Fruit fly (Drosophila melanogaster) whole organism, embryonic: ENCODE data around the gene mRpL4.

ENCODE experiments used
- Aef1 ChIP-seq: fragments of 200-800 bp; sonication (Bioruptor generic); IDR thresholded peaks from 3 replicates; pipeline ENCODE4 v1.3.6; 2022; ENCODE audit warnings: missing biosample characterization, missing genetic modification characterization
- Atf3 ChIP-seq: fragments of 200-800 bp; sonication (Bioruptor generic); optimal IDR thresholded peaks from 3 replicates; lab custom pipeline; 2016; ENCODE audit warnings: missing biosample characterization, missing genetic modification characterization
- B-H2 ChIP-seq: fragments of 200-800 bp; sonication (Bioruptor generic); optimal IDR thresholded peaks from 2 replicates; lab custom pipeline; 2018; ENCODE audit warnings: missing biosample characterization, mild to moderate bottlenecking, missing genetic modification characterization
- CG10431 ChIP-seq: fragments of 200-800 bp; sonication (Bioruptor generic); optimal IDR thresholded peaks from 3 replicates; lab custom pipeline; 2018; ENCODE audit warnings: missing biosample characterization, mild to moderate bottlenecking, missing genetic modification characterization
- CG10462 ChIP-seq: fragments of 200-800 bp; sonication (Bioruptor generic); optimal IDR thresholded peaks from 2 replicates; lab custom pipeline; 2016; ENCODE audit warnings: missing biosample characterization, missing genetic modification characterization
- CG12942 ChIP-seq: fragments of 200-800 bp; sonication (Bioruptor generic); optimal IDR thresholded peaks from 3 replicates; lab custom pipeline; 2016; ENCODE audit warnings: missing biosample characterization, missing genetic modification characterization
- CG1529 ChIP-seq: fragments of 200-800 bp; sonication (Bioruptor generic); optimal IDR thresholded peaks from 3 replicates; lab custom pipeline; 2018; ENCODE audit warnings: missing biosample characterization, missing genetic modification characterization
- CG17328 ChIP-seq: fragments of 200-800 bp; sonication (Bioruptor generic); IDR thresholded peaks from 2 replicates; pipeline ENCODE4 v1.3.6; 2022; ENCODE audit warnings: missing biosample characterization, missing genetic modification characterization
- CG2116 ChIP-seq: fragments of 200-800 bp; sonication (Bioruptor generic); optimal IDR thresholded peaks from 3 replicates; lab custom pipeline; 2018; ENCODE audit warnings: missing biosample characterization, mild to moderate bottlenecking, missing genetic modification characterization
- CG2202 ChIP-seq: fragments of 200-800 bp; sonication (Bioruptor generic); optimal IDR thresholded peaks from 2 replicates; lab custom pipeline; 2018; ENCODE audit warnings: missing biosample characterization, mild to moderate bottlenecking, missing genetic modification characterization
- CG2678 ChIP-seq: fragments of 200-800 bp; sonication (Bioruptor generic); optimal IDR thresholded peaks from 3 replicates; lab custom pipeline; 2019; ENCODE audit warnings: missing biosample characterization, mild to moderate bottlenecking, missing genetic modification characterization, moderate library complexity
- CG31365 ChIP-seq: fragments of 200-800 bp; sonication (Bioruptor generic); optimal IDR thresholded peaks from 2 replicates; lab custom pipeline; 2018; ENCODE audit warnings: missing biosample characterization, mild to moderate bottlenecking, missing genetic modification characterization
- CG32532 ChIP-seq: fragments of 200-800 bp; sonication (Bioruptor generic); IDR thresholded peaks from 2 replicates; pipeline ENCODE4 v1.3.6; 2022; ENCODE audit warnings: missing biosample characterization, missing genetic modification characterization
- CG4282 ChIP-seq: fragments of 200-800 bp; sonication (Bioruptor generic); optimal IDR thresholded peaks from 2 replicates; lab custom pipeline; 2016; ENCODE audit warnings: missing biosample characterization, missing genetic modification characterization
- CG4360 ChIP-seq: fragments of 200-800 bp; sonication (Bioruptor generic); IDR thresholded peaks from 2 replicates; pipeline ENCODE4 v1.3.6; 2022; ENCODE audit warnings: missing biosample characterization, missing genetic modification characterization
- CG43689 ChIP-seq: fragments of 200-800 bp; sonication (Bioruptor generic); IDR thresholded peaks from 2 replicates; pipeline ENCODE4 v1.3.6; 2022; ENCODE audit warnings: missing biosample characterization, missing genetic modification characterization
- CG4404 ChIP-seq: fragments of 200-800 bp; sonication (Bioruptor generic); IDR thresholded peaks from 2 replicates; pipeline ENCODE4 v1.3.6; 2022; ENCODE audit warnings: missing biosample characterization, missing genetic modification characterization
- CG6254 ChIP-seq: fragments of 200-800 bp; sonication (Bioruptor generic); optimal IDR thresholded peaks from 3 replicates; lab custom pipeline; 2017; ENCODE audit warnings: mild to moderate bottlenecking, missing biosample characterization, missing genetic modification reagents, missing genetic modification characterization
- CG6654 ChIP-seq: fragments of 200-800 bp; sonication (Bioruptor generic); optimal IDR thresholded peaks from 2 replicates; lab custom pipeline; 2017; ENCODE audit warnings: missing biosample characterization, mild to moderate bottlenecking, missing genetic modification characterization
- CG7357 ChIP-seq: fragments of 200-800 bp; sonication (Bioruptor generic); IDR thresholded peaks from 3 replicates; pipeline ENCODE4 v1.3.6; 2022; ENCODE audit warnings: missing biosample characterization, missing genetic modification characterization
- CG7556 ChIP-seq: fragments of 200-800 bp; sonication (Bioruptor generic); optimal IDR thresholded peaks from 2 replicates; lab custom pipeline; 2017; ENCODE audit warnings: missing biosample characterization, mild to moderate bottlenecking, missing genetic modification characterization
- CG8089 ChIP-seq: fragments of 200-800 bp; sonication (Bioruptor generic); optimal IDR thresholded peaks from 3 replicates; lab custom pipeline; 2016; ENCODE audit warnings: missing biosample characterization, missing genetic modification characterization
- CG8388 ChIP-seq: fragments of 200-800 bp; sonication (Bioruptor generic); optimal IDR thresholded peaks from 2 replicates; lab custom pipeline; 2019; ENCODE audit warnings: missing biosample characterization, mild to moderate bottlenecking, missing genetic modification characterization, moderate library complexity
- CoRest ChIP-seq: fragments of 200-800 bp; sonication (Bioruptor generic); optimal IDR thresholded peaks from 3 replicates; lab custom pipeline; 2018; ENCODE audit warnings: missing biosample characterization, mild to moderate bottlenecking, missing genetic modification characterization, moderate library complexity
- D19A ChIP-seq: fragments of 200-800 bp; optimal IDR thresholded peaks from 3 replicates; lab custom pipeline; 2019; ENCODE audit warnings: missing biosample characterization, mild to moderate bottlenecking, missing genetic modification characterization, moderate library complexity
- D19B ChIP-seq: fragments of 200-800 bp; sonication (Bioruptor generic); optimal IDR thresholded peaks from 2 replicates; lab custom pipeline; 2017; ENCODE audit warnings: missing biosample characterization, mild to moderate bottlenecking, missing genetic modification characterization
- Elba2 ChIP-seq: fragments of 200-800 bp; sonication (Bioruptor generic); optimal IDR thresholded peaks from 3 replicates; lab custom pipeline; 2016; ENCODE audit warnings: missing biosample characterization, missing genetic modification characterization
- Fer1 ChIP-seq: fragments of 200-800 bp; sonication (Bioruptor generic); optimal IDR thresholded peaks from 2 replicates; lab custom pipeline; 2017; ENCODE audit warnings: missing biosample characterization, mild to moderate bottlenecking, missing genetic modification characterization
- Fer2 ChIP-seq: fragments of 200-800 bp; sonication (Bioruptor generic); optimal IDR thresholded peaks from 2 replicates; lab custom pipeline; 2018; ENCODE audit warnings: missing biosample characterization, mild to moderate bottlenecking, missing genetic modification characterization, moderate library complexity
- Gug ChIP-seq: fragments of 200-800 bp; sonication (Bioruptor generic); IDR thresholded peaks from 4 replicates; pipeline ENCODE4 v1.3.6; 2022; ENCODE audit warnings: missing biosample characterization, missing genetic modification characterization
- HHEX ChIP-seq: fragments of 200-800 bp; sonication (Bioruptor generic); optimal IDR thresholded peaks from 3 replicates; lab custom pipeline; 2017; ENCODE audit warnings: missing biosample characterization, mild to moderate bottlenecking, missing genetic modification characterization, missing genetic modification reagents
- Hr78 ChIP-seq, 2 experiments: fragments of 200-800 bp in 1 of 2; fragments of >200 bp in 1 of 2; sonication (Bioruptor generic) in 1 of 2; optimal IDR thresholded peaks; 2 replicates each; lab custom pipeline; 2017 to 2019; ENCODE audit warnings: missing biosample characterization in 2 of 2, missing genetic modification characterization in 2 of 2, mild to moderate bottlenecking in 1 of 2, moderate library complexity in 1 of 2
- Hsf ChIP-seq: fragments of 200-800 bp; sonication (Bioruptor generic); optimal IDR thresholded peaks from 3 replicates; lab custom pipeline; 2016; ENCODE audit warnings: missing biosample characterization, missing genetic modification characterization
- MESR4 ChIP-seq: fragments of 200-800 bp; sonication (Bioruptor generic); optimal IDR thresholded peaks from 2 replicates; lab custom pipeline; 2018; ENCODE audit warnings: missing biosample characterization, mild to moderate bottlenecking, missing genetic modification characterization, moderate library complexity
- NK7.1 ChIP-seq: fragments of 200-800 bp; sonication (Bioruptor generic); optimal IDR thresholded peaks from 3 replicates; lab custom pipeline; 2016; ENCODE audit warnings: missing biosample characterization, missing genetic modification characterization
- Nf-YC ChIP-seq: fragments of 200-800 bp; optimal IDR thresholded peaks from 3 replicates; lab custom pipeline; 2019; ENCODE audit warnings: missing biosample characterization, mild to moderate bottlenecking, missing genetic modification characterization, moderate library complexity
- YL-1 ChIP-seq: fragments of 200-800 bp; sonication (Bioruptor generic); optimal IDR thresholded peaks from 3 replicates; lab custom pipeline; 2017; ENCODE audit warnings: missing biosample characterization, mild to moderate bottlenecking, missing genetic modification characterization
- ase ChIP-seq: fragments of 200-800 bp; sonication (Bioruptor generic); IDR thresholded peaks from 3 replicates; pipeline ENCODE4 v1.3.6; 2022; ENCODE audit warnings: missing biosample characterization, missing genetic modification characterization
- bcd ChIP-seq: fragments of 200-800 bp; sonication (Bioruptor generic); optimal IDR thresholded peaks from 2 replicates; lab custom pipeline; 2017; ENCODE audit warnings: missing biosample characterization, mild to moderate bottlenecking, missing genetic modification characterization
- bowl ChIP-seq: fragments of 200-800 bp; sonication (Bioruptor generic); IDR thresholded peaks from 2 replicates; pipeline ENCODE4 v1.3.6; 2022; ENCODE audit warnings: missing biosample characterization, missing genetic modification characterization
- danr ChIP-seq: fragments of 200-800 bp; sonication (Bioruptor generic); IDR thresholded peaks from 2 replicates; pipeline ENCODE4 v1.3.6; 2022; ENCODE audit warnings: missing biosample characterization, missing genetic modification characterization
- en ChIP-seq: fragments of 200-800 bp; sonication (Bioruptor generic); optimal IDR thresholded peaks from 2 replicates; lab custom pipeline; 2016; ENCODE audit warnings: missing biosample characterization, missing genetic modification characterization
- fd102C ChIP-seq: fragments of 200-800 bp; sonication (Bioruptor generic); optimal IDR thresholded peaks from 2 replicates; lab custom pipeline; 2018; ENCODE audit warnings: missing biosample characterization, mild to moderate bottlenecking, missing genetic modification characterization, moderate library complexity
- fd3F ChIP-seq: fragments of 200-800 bp; sonication (Bioruptor generic); optimal IDR thresholded peaks from 2 replicates; lab custom pipeline; 2018; ENCODE audit warnings: missing biosample characterization, mild to moderate bottlenecking, missing genetic modification characterization, moderate library complexity
- maf-S ChIP-seq: fragments of 200-800 bp; sonication (Bioruptor generic); optimal IDR thresholded peaks from 2 replicates; lab custom pipeline; 2016; ENCODE audit warnings: missing biosample characterization, missing genetic modification characterization
- onecut ChIP-seq: fragments of 200-800 bp; sonication (Bioruptor generic); IDR thresholded peaks from 2 replicates; pipeline ENCODE4 v1.3.6; 2022; ENCODE audit warnings: missing biosample characterization, missing genetic modification characterization
- pho ChIP-seq: fragments of 200-800 bp; sonication (Bioruptor generic); optimal IDR thresholded peaks from 2 replicates; lab custom pipeline; 2016; ENCODE audit warnings: missing biosample characterization, missing genetic modification characterization
- ranshi ChIP-seq: fragments of 200-800 bp; sonication (Bioruptor generic); IDR thresholded peaks from 2 replicates; pipeline ENCODE4 v1.3.6; 2022; ENCODE audit warnings: missing biosample characterization, missing genetic modification characterization
- sd ChIP-seq: fragments of 200-800 bp; sonication (Bioruptor generic); optimal IDR thresholded peaks from 3 replicates; lab custom pipeline; 2018; ENCODE audit warnings: missing biosample characterization, mild to moderate bottlenecking, missing genetic modification characterization, moderate library complexity
- tap ChIP-seq: fragments of 200-800 bp; optimal IDR thresholded peaks from 3 replicates; lab custom pipeline; 2019; ENCODE audit warnings: missing biosample characterization, mild to moderate bottlenecking, missing genetic modification characterization, moderate library complexity

The mRpL4 gene

dm6 chr2L:16285692-16286359, 43.1 kb downstream of the mRpL4 start (continued):
- peak; percentile 77 for TF ChIP-seq CG2202
- peak; percentile 65 for TF ChIP-seq CG10431 (GFP tag; lab: Kevin White, UChicago)
- TF ChIP-seq CG8388 (GFP tag; lab: Kevin White, UChicago), result peak; percentile 84
- TF ChIP-seq NK7.1 (GFP tag; lab: Kevin White, UChicago), result peak; percentile 50
- TF ChIP-seq fd102C, result peak; percentile 86
- TF ChIP-seq CG31365 (tag; lab: Kevin White, UChicago), result peak; percentile 63
- TF ChIP-seq Aef1 (GFP tag; lab: Robert Waterston, UW), result no peak
- peak; percentile 64 for TF ChIP-seq CG10462 (GFP tag; lab: Kevin White, UChicago)
- no peak for TF ChIP-seq bowl (GFP tag; lab: Robert Waterston, UW)
- peak; percentile 80 for TF ChIP-seq CG6254
- no peak for TF ChIP-seq CG32532 (GFP tag; lab: Robert Waterston, UW)
- TF ChIP-seq en (GFP tag; lab: Kevin White, UChicago), result peak; percentile 67
- peak; percentile 75 for TF ChIP-seq D19B (GFP tag; lab: Kevin White, UChicago)
- peak; percentile 66 for TF ChIP-seq CG6654 (GFP tag; lab: Kevin White, UChicago)
- TF ChIP-seq Fer1 (GFP tag; lab: Kevin White, UChicago), result peak; percentile 79
- peak; percentile 91 for TF ChIP-seq Hsf (GFP tag; lab: Kevin White, UChicago)
- no peak for TF ChIP-seq danr
- TF ChIP-seq CG2678 (tag; lab: Kevin White, UChicago), result peak; percentile 92
- peak; percentile 86 for TF ChIP-seq fd3F (GFP tag; lab: Kevin White, UChicago)
- peak; percentile 89 for TF ChIP-seq maf-S
- TF ChIP-seq ranshi (GFP tag; lab: Robert Waterston, UW), result no peak
- TF ChIP-seq CG4282, result peak; percentile 78
- no peak for TF ChIP-seq CG4404
- TF ChIP-seq CG43689 (GFP tag; lab: Robert Waterston, UW), result no peak
- TF ChIP-seq Elba2 (GFP tag; lab: Kevin White, UChicago), result peak; percentile 46
- TF ChIP-seq Nf-YC (tag; lab: Kevin White, UChicago), result no peak
- TF ChIP-seq ase (GFP tag; lab: Robert Waterston, UW), result no peak
- TF ChIP-seq YL-1 (GFP tag; lab: Kevin White, UChicago), result no peak
- peak; percentile 28 for TF ChIP-seq MESR4 (GFP tag; lab: Kevin White, UChicago)
- TF ChIP-seq CG17328 (GFP tag; lab: Robert Waterston, UW), result no peak
- TF ChIP-seq onecut (GFP tag; lab: Robert Waterston, UW), result peak; percentile 73
- peak; percentile 58 for TF ChIP-seq Fer2 (tag; lab: Kevin White, UChicago)
- peak; percentile 87 for TF ChIP-seq bcd (GFP tag; lab: Kevin White, UChicago)
- TF ChIP-seq Atf3, result peak; percentile 74
- TF ChIP-seq CG1529, result peak; percentile 73
- peak; percentile 87 for TF ChIP-seq HHEX (GFP tag; lab: Kevin White, UChicago)
- peak; percentile 83 for TF ChIP-seq CG7357 (GFP tag; lab: Robert Waterston, UW)
- peak; percentile 81 for TF ChIP-seq CG12942 (GFP tag; lab: Kevin White, UChicago)
- TF ChIP-seq CG4360 (GFP tag; lab: Robert Waterston, UW), result no peak
- no peak for TF ChIP-seq Hr78 (GFP tag; optimal IDR thresholded peaks at IDR 0.05; lab: Kevin White, UChicago)
- peak; percentile 79 for TF ChIP-seq D19A (tag; lab: Kevin White, UChicago)
- peak; percentile 85 for TF ChIP-seq pho (GFP tag; lab: Kevin White, UChicago)
- peak; percentile 91 for TF ChIP-seq CoRest (tag; lab: Kevin White, UChicago)
- peak; percentile 78 for TF ChIP-seq CG8089
- peak; percentile 36 for TF ChIP-seq CG2116
- peak; percentile 84 for TF ChIP-seq Gug
- peak; percentile 91 for TF ChIP-seq tap (tag; lab: Kevin White, UChicago)
- no peak for TF ChIP-seq CG7556 (GFP tag; lab: Kevin White, UChicago)
- peak; percentile 13 for TF ChIP-seq B-H2
- peak; percentile 73 for TF ChIP-seq sd (tag; lab: Kevin White, UChicago)
